Fruit fly (Drosophila melanogaster) whole organism, prepupa: ENCODE data around the gene Arl2.

Experiments
- CG10669 ChIP-seq: fragments of 200-800 bp; sonication (Bioruptor generic); optimal IDR thresholded peaks from 3 replicates; lab custom pipeline; 2018; ENCODE audit warnings: missing biosample characterization, mild to moderate bottlenecking, missing genetic modification characterization, moderate library complexity
- CG32006 ChIP-seq: fragments of 200-800 bp; sonication (Bioruptor generic); optimal IDR thresholded peaks from 3 replicates; lab custom pipeline; 2017; ENCODE audit warnings: missing biosample characterization, mild to moderate bottlenecking, missing genetic modification characterization
- CG34406 ChIP-seq: fragments of 200-800 bp; sonication (Bioruptor generic); optimal IDR thresholded peaks from 3 replicates; lab custom pipeline; 2016; ENCODE audit warnings: missing biosample characterization, missing genetic modification characterization
- Eip93F ChIP-seq: fragments of 200-800 bp; sonication (Bioruptor generic); optimal IDR thresholded peaks from 2 replicates; lab custom pipeline; 2016; ENCODE audit warnings: missing biosample characterization, mild to moderate bottlenecking, missing genetic modification characterization
- Gug ChIP-seq: fragments of 200-800 bp; sonication (Bioruptor generic); IDR thresholded peaks from 2 replicates; pipeline ENCODE4 v1.3.6; 2022; ENCODE audit warnings: missing biosample characterization, missing genetic modification characterization
- Hr38 ChIP-seq: sonication (Bioruptor generic); optimal IDR thresholded peaks from 2 replicates; lab custom pipeline; 2016; ENCODE audit warnings: missing biosample characterization, missing genetic modification characterization
- Lpt ChIP-seq: fragments of 200-800 bp; sonication (Bioruptor generic); optimal IDR thresholded peaks from 3 replicates; lab custom pipeline; 2016; ENCODE audit warnings: missing biosample characterization, missing genetic modification characterization
- OdsH ChIP-seq: fragments of 200-800 bp; sonication (Bioruptor generic); optimal IDR thresholded peaks from 3 replicates; lab custom pipeline; 2016; ENCODE audit warnings: missing biosample characterization, missing genetic modification characterization
- Sox15 ChIP-seq: fragments of 200-800 bp; sonication (Bioruptor generic); optimal IDR thresholded peaks from 3 replicates; lab custom pipeline; 2016; ENCODE audit warnings: missing biosample characterization, missing genetic modification characterization
- dac ChIP-seq: fragments of 200-800 bp; sonication (Bioruptor generic); optimal IDR thresholded peaks from 2 replicates; lab custom pipeline; 2017; ENCODE audit warnings: missing biosample characterization, mild to moderate bottlenecking, missing genetic modification characterization
- fd85E ChIP-seq: fragments of 200-800 bp; sonication (Bioruptor generic); optimal IDR thresholded peaks from 3 replicates; lab custom pipeline; 2016; ENCODE audit warnings: missing biosample characterization, missing genetic modification characterization
- topi ChIP-seq: fragments of 200-800 bp; sonication (Bioruptor generic); optimal IDR thresholded peaks from 3 replicates; lab custom pipeline; 2016; ENCODE audit warnings: missing biosample characterization, missing genetic modification characterization

DNA sequence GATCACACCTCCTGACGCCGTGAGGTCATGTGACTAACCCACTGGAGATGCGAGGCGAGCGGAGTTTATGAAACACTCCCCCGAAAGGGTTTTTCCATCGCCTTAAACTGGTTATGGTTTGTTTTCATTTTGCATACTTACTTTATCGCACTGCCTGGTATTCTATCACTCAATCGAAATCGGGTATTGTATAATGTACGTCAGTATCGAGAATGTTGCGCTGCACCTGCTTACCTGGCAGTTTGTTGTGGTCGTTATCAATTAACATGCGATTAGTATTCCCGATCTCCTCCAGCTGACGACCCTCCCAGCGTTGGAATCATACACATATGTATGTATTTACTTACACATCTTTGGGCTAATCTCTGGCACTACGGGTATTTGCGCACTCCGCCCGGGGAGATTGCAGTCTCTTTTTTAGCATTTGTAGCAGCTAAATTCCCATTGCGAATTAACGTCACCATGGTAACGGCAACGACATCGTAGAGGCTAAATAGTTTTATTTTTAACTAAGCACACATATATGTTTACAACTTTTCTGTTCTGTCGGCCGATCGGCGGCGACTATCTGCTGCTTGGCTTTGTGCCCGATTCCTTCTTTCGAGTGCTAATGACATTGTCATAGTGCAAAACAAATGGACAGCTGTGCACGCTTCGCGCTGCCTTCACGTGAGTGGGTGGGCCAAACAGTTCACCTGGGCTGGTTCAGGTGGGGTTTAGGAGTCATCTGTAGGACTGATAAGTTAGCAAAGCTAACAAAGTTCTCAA lies 12.2 kb downstream of the Arl2 start:
- no peak for TF ChIP-seq Lpt (GFP tag; lab: Kevin White, UChicago)
- no peak for TF ChIP-seq CG10669 (GFP tag; lab: Kevin White, UChicago)
- no peak for TF ChIP-seq CG34406
- no peak for TF ChIP-seq Eip93F (GFP tag; lab: Kevin White, UChicago)
- TF ChIP-seq Sox15: no peak
- TF ChIP-seq OdsH (GFP tag; lab: Kevin White, UChicago): no peak
- no peak for TF ChIP-seq dac
- no peak for TF ChIP-seq topi
- no peak for TF ChIP-seq CG32006 (GFP tag; lab: Kevin White, UChicago)
- no peak for TF ChIP-seq Hr38 (GFP tag; lab: Kevin White, UChicago)
- TF ChIP-seq Gug (GFP tag; lab: Robert Waterston, UW): no peak
- no peak for TF ChIP-seq fd85E (GFP tag; lab: Kevin White, UChicago)
